Worm (Caenorhabditis elegans): ENCODE measurements around the gene kgb-2.

Gene kgb-2

DNA sequence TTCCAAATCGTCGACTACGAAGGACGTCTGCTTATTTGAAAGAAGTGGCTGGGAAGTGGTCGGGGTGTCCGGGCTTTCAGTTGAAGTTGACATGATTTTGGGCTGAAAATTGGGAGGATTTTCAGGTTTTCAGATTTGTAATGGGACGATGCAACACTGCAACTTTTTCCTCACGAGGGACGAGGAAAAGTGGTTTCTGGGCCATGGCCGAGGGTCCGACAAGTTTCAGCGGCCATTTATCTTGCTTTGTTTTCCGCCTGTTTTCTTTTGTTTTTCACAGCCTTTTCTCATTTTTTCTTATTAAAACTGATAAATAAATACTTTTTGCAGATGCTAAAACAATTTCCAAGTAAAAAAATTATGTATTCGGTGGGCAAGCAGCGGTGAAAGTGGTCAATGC, 23.8 kb upstream of the kgb-2 start, which contains the start of gene blos-7:
TSS of gene blos-7 (minus strand) at position 101 of the 400 bp plus-strand sequence.
- TF ChIP-seq dox-1 (GFP tag; IDR thresholded peaks at IDR 0.05) = 0 out of 2 replicates have a peak, but pooled peaks have one; percentile 9

DNA sequence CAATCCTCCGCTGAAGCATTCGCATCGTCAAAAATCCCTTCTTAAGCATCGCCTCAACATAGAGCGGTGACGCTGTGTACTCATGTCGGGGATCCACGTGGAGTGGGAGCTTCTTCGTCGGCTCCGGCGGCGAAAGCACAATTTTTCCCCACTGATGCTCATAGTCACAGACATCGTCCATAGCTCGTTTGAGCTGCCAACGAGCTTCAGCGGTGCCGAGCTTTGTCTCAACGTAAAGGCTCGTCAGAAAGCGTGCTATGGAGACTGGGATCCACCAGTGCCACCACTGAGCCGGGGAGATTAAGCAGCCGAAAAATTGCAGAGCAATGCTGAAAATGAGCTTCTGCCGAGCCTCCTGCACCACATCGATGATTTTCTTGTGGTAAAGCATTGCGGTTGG, 15.8 kb upstream of the kgb-2 start:
- no peak for TF ChIP-seq hlh-26 (GFP tag; conservative IDR thresholded peaks at IDR 0.05)
- peak; percentile 70 for TF ChIP-seq zfh-2 (GFP tag; conservative IDR thresholded peaks at IDR 0.05)

ce11 chrIV:3593513-3593912, 13.1 kb upstream of the kgb-2 start, which contains the start of gene taf-2:
taf-2 (minus strand) TSS chrIV:3593613.
- TF ChIP-seq hrde-1 (tag; optimal IDR thresholded peaks at IDR 0.05; ENCODE audit: borderline replicate concordance) (no peak), egl-18 (GFP tag; IDR thresholded peaks at IDR 0.05) (no peak), him-1 (tag; optimal IDR thresholded peaks at IDR 0.05) (no peak), repo-1 (tag; optimal IDR thresholded peaks at IDR 0.05) (no peak), F57C9.4 (tag; optimal IDR thresholded peaks at IDR 0.05) (no peak), Y53G8AR.9 (GFP tag; conservative IDR thresholded peaks at IDR 0.05) (no peak), lir-1 (GFP tag; conservative IDR thresholded peaks at IDR 0.05) (no peak)

DNA sequence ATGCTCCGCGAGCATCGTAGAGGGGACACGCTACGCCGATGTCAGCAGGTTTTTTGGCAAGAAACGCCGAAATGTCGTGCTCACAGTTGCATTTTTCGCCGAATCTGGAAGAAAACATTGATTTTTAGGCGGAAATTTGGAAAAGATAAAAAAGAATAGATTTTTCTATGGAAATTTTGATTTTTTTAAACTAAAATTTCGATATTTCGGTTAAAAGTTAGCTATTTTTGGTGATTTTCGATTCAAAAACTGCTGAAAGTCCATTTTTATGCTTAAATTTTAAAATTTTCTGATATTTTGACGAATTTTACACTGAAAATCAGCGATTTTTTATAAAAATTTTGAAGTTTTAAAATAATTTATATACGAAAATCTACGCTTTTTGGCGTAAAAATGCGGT, 9.2 kb upstream of the kgb-2 start:
- TF ChIP-seq lin-35 (GFP tag; optimal IDR thresholded peaks at IDR 0.05) (no peak), mxl-1 (tag; optimal IDR thresholded peaks at IDR 0.05) (no peak)

ce11 chrIV:3598452-3598851, 8.1 kb upstream of the kgb-2 start, which contains the start of gene Y37E11B.5:
Y37E11B.5 (minus strand) TSS chrIV:3598552.
- TF ChIP-seq ztf-3 (GFP tag; optimal IDR thresholded peaks at IDR 0.05) (no peak), ztf-26 (tag; optimal IDR thresholded peaks at IDR 0.05) (no peak), ztf-18 (tag; optimal IDR thresholded peaks at IDR 0.05) (no peak), ccch-3 (GFP tag; optimal IDR thresholded peaks at IDR 0.05) (no peak), Y95B8A.8 (GFP tag; IDR thresholded peaks at IDR 0.05) (no peak), dox-1 (GFP tag; IDR thresholded peaks at IDR 0.05) (no peak), ceh-27 (GFP tag; optimal IDR thresholded peaks at IDR 0.05) (no peak), somi-1 (GFP tag; optimal IDR thresholded peaks at IDR 0.05) (no peak), unc-62 (GFP tag; optimal IDR thresholded peaks at IDR 0.05) (no peak), snpc-4 (GFP tag; optimal IDR thresholded peaks at IDR 0.05) (no peak), snpc-4 (tag; optimal IDR thresholded peaks at IDR 0.05) (no peak), lsl-1 (GFP tag; optimal IDR thresholded peaks at IDR 0.05) (no peak), mel-28 (tag; optimal IDR thresholded peaks at IDR 0.05; ENCODE audit: borderline replicate concordance) (no peak), Y53F4B.3 (GFP tag; IDR thresholded peaks at IDR 0.05) (no peak), hlh-26 (GFP tag; conservative IDR thresholded peaks at IDR 0.05) (no peak), let-607 (tag; optimal IDR thresholded peaks at IDR 0.05) (no peak)

- peak; percentile 62 for TF ChIP-seq mcd-1 (GFP tag; IDR thresholded peaks at IDR 0.05)
- no peak for TF ChIP-seq rcor-1 (GFP tag; IDR thresholded peaks at IDR 0.05)
- TF ChIP-seq hmg-1.2 (GFP tag; IDR thresholded peaks at IDR 0.05) = peak; percentile 98
These were observed 7.5 kb upstream of the kgb-2 start, which contains the start of gene Y37E11B.6 for ce11 chrIV:3599126-3599525. Y37E11B.6 (minus strand) TSS chrIV:3599306.

Data from whole organism, young adult.